Fruit fly (Drosophila melanogaster) whole organism, embryonic: ENCODE measurements around the gene CheA86a.

ENCODE experiments used
- Antp ChIP-seq: fragments of 200-800 bp; sonication (Bioruptor generic); optimal IDR thresholded peaks from 3 replicates; lab custom pipeline; 2016; ENCODE audit warnings: missing biosample characterization, missing genetic modification characterization
- Asciz ChIP-seq: fragments of 200-800 bp; sonication (Bioruptor generic); optimal IDR thresholded peaks from 2 replicates; lab custom pipeline; 2017; ENCODE audit warnings: missing biosample characterization, mild to moderate bottlenecking, missing genetic modification characterization, missing genetic modification reagents
- BtbVII ChIP-seq: fragments of 200-800 bp; sonication (Bioruptor generic); optimal IDR thresholded peaks from 3 replicates; lab custom pipeline; 2017; ENCODE audit warnings: missing biosample characterization, mild to moderate bottlenecking, missing genetic modification characterization
- CG11504 ChIP-seq: fragments of 200-800 bp; sonication (Bioruptor generic); optimal IDR thresholded peaks from 3 replicates; lab custom pipeline; 2019; ENCODE audit warnings: missing biosample characterization, mild to moderate bottlenecking, missing genetic modification characterization, moderate library complexity
- CG1233 ChIP-seq: fragments of 200-800 bp; sonication (Bioruptor generic); optimal IDR thresholded peaks from 4 replicates; lab custom pipeline; 2018; ENCODE audit warnings: missing biosample characterization, mild to moderate bottlenecking, missing genetic modification characterization
- CG12769 ChIP-seq: fragments of 200-800 bp; sonication (Bioruptor generic); optimal IDR thresholded peaks from 2 replicates; lab custom pipeline; 2019; ENCODE audit warnings: missing biosample characterization, mild to moderate bottlenecking, missing genetic modification characterization, moderate library complexity
- CG15514 ChIP-seq: fragments of 200-800 bp; sonication (Bioruptor generic); optimal IDR thresholded peaks from 3 replicates; lab custom pipeline; 2017; ENCODE audit warnings: missing biosample characterization, missing genetic modification characterization, mild to moderate bottlenecking, moderate library complexity, missing genetic modification reagents
- CG1603 ChIP-seq: fragments of 200-800 bp; sonication (Bioruptor generic); optimal IDR thresholded peaks from 2 replicates; lab custom pipeline; 2019; ENCODE audit warnings: missing biosample characterization, mild to moderate bottlenecking, missing genetic modification characterization, moderate library complexity
- CG17912 ChIP-seq: fragments of 200-800 bp; sonication (Bioruptor generic); optimal IDR thresholded peaks from 2 replicates; lab custom pipeline; 2018; ENCODE audit warnings: missing biosample characterization, mild to moderate bottlenecking, missing genetic modification characterization
- CG18599 ChIP-seq: fragments of 200-800 bp; sonication (Bioruptor generic); optimal IDR thresholded peaks from 3 replicates; lab custom pipeline; 2017; ENCODE audit warnings: missing biosample characterization, missing genetic modification characterization, mild to moderate bottlenecking, moderate library complexity, missing genetic modification reagents
- CG2116 ChIP-seq: fragments of 200-800 bp; sonication (Bioruptor generic); optimal IDR thresholded peaks from 3 replicates; lab custom pipeline; 2018; ENCODE audit warnings: missing biosample characterization, mild to moderate bottlenecking, missing genetic modification characterization
- CG2678 ChIP-seq: fragments of 200-800 bp; sonication (Bioruptor generic); optimal IDR thresholded peaks from 3 replicates; lab custom pipeline; 2019; ENCODE audit warnings: missing biosample characterization, mild to moderate bottlenecking, missing genetic modification characterization, moderate library complexity
- CG32772 ChIP-seq: fragments of 200-800 bp; sonication (Bioruptor generic); IDR thresholded peaks from 2 replicates; pipeline ENCODE4 v1.3.6; 2022; ENCODE audit warnings: missing biosample characterization, missing genetic modification characterization
- CG3281 ChIP-seq: fragments of 200-800 bp; sonication (Bioruptor generic); optimal IDR thresholded peaks from 3 replicates; lab custom pipeline; 2017; ENCODE audit warnings: missing biosample characterization, mild to moderate bottlenecking, missing genetic modification characterization
- CG42726 ChIP-seq: fragments of 200-800 bp; sonication (Bioruptor generic); IDR thresholded peaks from 2 replicates; pipeline ENCODE4 v1.3.6; 2022; ENCODE audit warnings: missing biosample characterization, missing genetic modification characterization; ENCODE audit not compliant: partially characterized antibody
- CG9727 ChIP-seq: fragments of 200-800 bp; sonication (Bioruptor generic); optimal IDR thresholded peaks from 3 replicates; lab custom pipeline; 2017; ENCODE audit warnings: missing biosample characterization, mild to moderate bottlenecking, missing genetic modification characterization
- CTCF ChIP-seq: fragments of 200-800 bp; sonication (Bioruptor generic); optimal IDR thresholded peaks from 2 replicates; lab custom pipeline; 2017; ENCODE audit warnings: missing biosample characterization, mild to moderate bottlenecking, missing genetic modification characterization, moderate library complexity
- D19B ChIP-seq: fragments of 200-800 bp; sonication (Bioruptor generic); optimal IDR thresholded peaks from 2 replicates; lab custom pipeline; 2017; ENCODE audit warnings: missing biosample characterization, mild to moderate bottlenecking, missing genetic modification characterization
- E2f1 ChIP-seq: fragments of 200-800 bp; sonication (Bioruptor generic); IDR thresholded peaks from 2 replicates; pipeline ENCODE4 v1.3.6; 2022; ENCODE audit warnings: missing biosample characterization, missing genetic modification characterization
- Eip74EF ChIP-seq, 2 experiments: fragments of 200-800 bp in 1 of 2; fragments of >200 bp in 1 of 2; sonication (Bioruptor generic) in 1 of 2; optimal IDR thresholded peaks; 2 replicates each; lab custom pipeline; 2017 to 2019; ENCODE audit warnings: missing biosample characterization in 2 of 2, missing genetic modification characterization in 2 of 2, mild to moderate bottlenecking in 1 of 2, moderate library complexity in 1 of 2
- Fer1 ChIP-seq: fragments of 200-800 bp; sonication (Bioruptor generic); optimal IDR thresholded peaks from 2 replicates; lab custom pipeline; 2017; ENCODE audit warnings: missing biosample characterization, mild to moderate bottlenecking, missing genetic modification characterization
- HLHmδ ChIP-seq: fragments of 200-800 bp; sonication (Bioruptor generic); optimal IDR thresholded peaks from 2 replicates; lab custom pipeline; 2018; ENCODE audit warnings: missing biosample characterization, mild to moderate bottlenecking, missing genetic modification characterization, moderate library complexity
- Hr51 ChIP-seq, 2 experiments: fragments of 200-800 bp; sonication (Bioruptor generic); optimal IDR thresholded peaks; 2 replicates in 1 of 2; 3 replicates in 1 of 2; lab custom pipeline; 2016 to 2018; ENCODE audit warnings: missing biosample characterization in 2 of 2, missing genetic modification characterization in 2 of 2, mild to moderate bottlenecking in 1 of 2, moderate library complexity in 1 of 2
- Med ChIP-seq: fragments of 200-800 bp; sonication (Bioruptor generic); peaks from one replicate; lab custom pipeline; 2016; ENCODE audit warnings: missing biosample characterization, missing genetic modification characterization, mild to moderate bottlenecking, inconsistent platforms, moderate library complexity
- Meics ChIP-seq: fragments of 200-800 bp; sonication (Bioruptor generic); optimal IDR thresholded peaks from 2 replicates; lab custom pipeline; 2017; ENCODE audit warnings: missing biosample characterization, mild to moderate bottlenecking, missing genetic modification characterization
- Oli ChIP-seq: fragments of 200-800 bp; sonication (Bioruptor generic); optimal IDR thresholded peaks from 2 replicates; lab custom pipeline; 2018; ENCODE audit warnings: missing biosample characterization, mild to moderate bottlenecking, missing genetic modification characterization, moderate library complexity
- Ptx1 ChIP-seq: fragments of 200-800 bp; sonication (Bioruptor generic); IDR thresholded peaks from 2 replicates; pipeline ENCODE4 v1.3.6; 2022; ENCODE audit warnings: missing biosample characterization, missing genetic modification characterization
- Sox102F ChIP-seq: fragments of 200-800 bp; sonication (Bioruptor generic); optimal IDR thresholded peaks from 2 replicates; lab custom pipeline; 2018; ENCODE audit warnings: missing biosample characterization, mild to moderate bottlenecking, missing genetic modification characterization, moderate library complexity
- Tbp ChIP-seq: fragments of >200 bp; optimal IDR thresholded peaks from 2 replicates; lab custom pipeline; 2018; ENCODE audit warnings: missing biosample characterization, missing genetic modification characterization
- bsh ChIP-seq, 2 experiments: fragments of 200-800 bp; sonication (Bioruptor generic); optimal IDR thresholded peaks; 2 replicates each; lab custom pipeline; 2017 to 2018; ENCODE audit warnings: mild to moderate bottlenecking in 2 of 2, missing biosample characterization in 2 of 2, missing genetic modification characterization in 2 of 2, moderate library complexity in 1 of 2
- ci ChIP-seq: fragments of 200-800 bp; sonication (Bioruptor generic); IDR thresholded peaks from 3 replicates; pipeline ENCODE4 v1.3.6; 2022; ENCODE audit warnings: missing biosample characterization, missing genetic modification characterization
- disco-r ChIP-seq: fragments of 200-800 bp; sonication (Bioruptor generic); optimal IDR thresholded peaks from 2 replicates; lab custom pipeline; 2016; ENCODE audit warnings: missing biosample characterization, missing genetic modification characterization
- exex ChIP-seq: fragments of 200-800 bp; sonication (Bioruptor generic); optimal IDR thresholded peaks from 4 replicates; lab custom pipeline; 2018; ENCODE audit warnings: missing biosample characterization, mild to moderate bottlenecking, missing genetic modification characterization, moderate library complexity
- eyg ChIP-seq: fragments of 200-800 bp; sonication (Bioruptor generic); optimal IDR thresholded peaks from 3 replicates; lab custom pipeline; 2016; ENCODE audit warnings: missing biosample characterization, missing genetic modification characterization
- fd64A ChIP-seq: fragments of 200-800 bp; sonication (Bioruptor generic); optimal IDR thresholded peaks from 3 replicates; lab custom pipeline; 2018; ENCODE audit warnings: missing biosample characterization, mild to moderate bottlenecking, missing genetic modification characterization
- gem ChIP-seq: fragments of 200-800 bp; sonication (Bioruptor generic); optimal IDR thresholded peaks from 2 replicates; lab custom pipeline; 2019; ENCODE audit warnings: missing biosample characterization, mild to moderate bottlenecking, missing genetic modification characterization, moderate library complexity
- gsb ChIP-seq: fragments of 200-800 bp; sonication (Bioruptor generic); IDR thresholded peaks from 2 replicates; pipeline ENCODE4 v1.3.6; 2022; ENCODE audit warnings: missing biosample characterization, missing genetic modification characterization
- hbn ChIP-seq: fragments of 200-800 bp; sonication (Bioruptor generic); IDR thresholded peaks from 2 replicates; pipeline ENCODE4 v1.3.6; 2022; ENCODE audit warnings: missing biosample characterization, missing genetic modification characterization; ENCODE audit not compliant: partially characterized antibody
- hth ChIP-seq: fragments of >200 bp; optimal IDR thresholded peaks from 2 replicates; lab custom pipeline; 2017; ENCODE audit warnings: inconsistent platforms
- lab ChIP-seq: fragments of 200-800 bp; sonication (Bioruptor generic); optimal IDR thresholded peaks from 3 replicates; lab custom pipeline; 2017; ENCODE audit warnings: missing biosample characterization, missing genetic modification characterization, mild to moderate bottlenecking, moderate library complexity, missing genetic modification reagents
- mirr ChIP-seq: fragments of 200-800 bp; sonication (Bioruptor generic); optimal IDR thresholded peaks from 3 replicates; lab custom pipeline; 2018; ENCODE audit warnings: missing biosample characterization, mild to moderate bottlenecking, missing genetic modification characterization
- row ChIP-seq: fragments of 200-800 bp; sonication (Bioruptor generic); IDR thresholded peaks from 3 replicates; pipeline ENCODE4 v1.3.6; 2022; ENCODE audit warnings: missing biosample characterization, missing genetic modification characterization
- sens ChIP-seq: fragments of 200-800 bp; sonication (Bioruptor generic); peaks from one replicate; lab custom pipeline; 2016; ENCODE audit warnings: missing biosample characterization, missing genetic modification characterization
- tap ChIP-seq: fragments of 200-800 bp; optimal IDR thresholded peaks from 3 replicates; lab custom pipeline; 2019; ENCODE audit warnings: missing biosample characterization, mild to moderate bottlenecking, missing genetic modification characterization, moderate library complexity
- tgo ChIP-seq: fragments of 200-800 bp; sonication (Bioruptor generic); IDR thresholded peaks from 3 replicates; pipeline ENCODE4 v1.3.6; 2022; ENCODE audit warnings: missing biosample characterization, missing genetic modification characterization
- unpg ChIP-seq: fragments of 200-800 bp; sonication (Bioruptor generic); optimal IDR thresholded peaks from 3 replicates; lab custom pipeline; 2018; ENCODE audit warnings: missing biosample characterization, mild to moderate bottlenecking, missing genetic modification characterization, moderate library complexity
- vnd ChIP-seq: fragments of 200-800 bp; sonication (Bioruptor generic); IDR thresholded peaks from 3 replicates; pipeline ENCODE4 v1.3.6; 2022; ENCODE audit warnings: missing biosample characterization, missing genetic modification characterization; ENCODE audit not compliant: partially characterized antibody
- wek ChIP-seq: fragments of 200-800 bp; sonication (Bioruptor generic); optimal IDR thresholded peaks from 3 replicates; lab custom pipeline; 2018; ENCODE audit warnings: missing biosample characterization, mild to moderate bottlenecking, missing genetic modification characterization, moderate library complexity

The CheA86a gene

dm6 chr3R:11145135-11145534 lies at the start of gene CheA86a:
CheA86a (minus strand) TSS chr3R:11145235.
- no peak for TF ChIP-seq Antp (GFP tag; lab: Kevin White, UChicago)
- TF ChIP-seq Ptx1 (GFP tag; lab: Robert Waterston, UW): no peak
- no peak for TF ChIP-seq gsb
- TF ChIP-seq CG2116: no peak
- no peak for TF ChIP-seq CG1603
- TF ChIP-seq CG9727 (GFP tag; lab: Kevin White, UChicago): no peak
- no peak for TF ChIP-seq CG42726 (GFP tag; lab: Robert Waterston, UW)
- no peak for TF ChIP-seq HLHmδ (GFP tag; lab: Kevin White, UChicago)

- TF ChIP-seq mirr (GFP tag; lab: Kevin White, UChicago) (peak; percentile 63), gem (tag; lab: Kevin White, UChicago) (peak; percentile 20), CG2678 (tag; lab: Kevin White, UChicago) (peak; percentile 28), wek (GFP tag; lab: Kevin White, UChicago) (peak; percentile 49), hbn (GFP tag; lab: Robert Waterston, UW) (no peak), sens (peak; percentile 60), Fer1 (peak; percentile 22), Antp (GFP tag; lab: Kevin White, UChicago) (no peak), D19B (no peak), CG17912 (no peak), CG15514 (GFP tag; lab: Kevin White, UChicago) (peak; percentile 21), Meics (peak; percentile 90), Hr51 (GFP tag; optimal IDR thresholded peaks at IDR 0.05; lab: Kevin White, UChicago) (peak in 1 of 2 experiments; percentile 14), E2f1 (GFP tag; lab: Robert Waterston, UW) (no peak), CTCF (no peak), BtbVII (peak; percentile 40), fd64A (GFP tag; lab: Kevin White, UChicago) (peak; percentile 7), disco-r (GFP tag; lab: Kevin White, UChicago) (no peak), unpg (GFP tag; lab: Kevin White, UChicago) (peak; percentile 26), lab (GFP tag; lab: Kevin White, UChicago) (peak; percentile 72), vnd (GFP tag; lab: Robert Waterston, UW) (no peak), Tbp (no peak), Med (GFP tag; lab: Kevin White, UChicago) (peak; percentile 70), ci (0 out of 3 replicates have a peak, but pooled peaks have one; percentile 14), bsh (GFP tag; optimal IDR thresholded peaks at IDR 0.05; lab: Kevin White, UChicago) (no peak), CG12769 (peak; percentile 12), Asciz (GFP tag; lab: Kevin White, UChicago) (peak; percentile 38), tgo (GFP tag; lab: Robert Waterston, UW) (no peak), CG3281 (GFP tag; lab: Kevin White, UChicago) (peak; percentile 1), CG1233 (peak; percentile 27), exex (tag; lab: Kevin White, UChicago) (peak; percentile 42), CG11504 (tag; lab: Kevin White, UChicago) (peak; percentile 37), Ptx1 (GFP tag; lab: Robert Waterston, UW) (peak; percentile 13; the same call in 1 of the 2 replicates), tap (tag; lab: Kevin White, UChicago) (peak; percentile 11), hth (lab: Kevin White, UChicago) (no peak), CG18599 (GFP tag; lab: Kevin White, UChicago) (peak; percentile 22), eyg (GFP tag; lab: Kevin White, UChicago) (no peak), CG32772 (GFP tag; lab: Robert Waterston, UW) (0 out of 2 replicates have a peak, but pooled peaks have one; percentile 18), Sox102F (GFP tag; lab: Kevin White, UChicago) (peak; percentile 5), row (GFP tag; lab: Robert Waterston, UW) (peak; percentile 13; the same call in 1 of the 3 replicates), Oli (no peak), Eip74EF (GFP tag; optimal IDR thresholded peaks at IDR 0.05; lab: Kevin White, UChicago) (no peak)
Observed at dm6 chr3R:11178300-11178699, 33.3 kb upstream of the CheA86a start.
